Worm (Caenorhabditis elegans) whole organism, mixed stage, embryonic: ENCODE measurements around the gene ZC250.5.

Source experiments
- M03D4.4 ChIP-seq: sonication (generic microtip); optimal IDR thresholded peaks from 2 replicates; lab custom pipeline; 2017; ENCODE audit warnings: mild to moderate bottlenecking, missing genetic modification characterization, missing compliant biosample characterization
- elt-1 ChIP-seq: sonication (generic microtip); optimal IDR thresholded peaks from 2 replicates; lab custom pipeline; 2017; ENCODE audit warnings: missing genetic modification characterization, mild to moderate bottlenecking, missing compliant biosample characterization, antibody characterized with exemption, moderate library complexity, borderline replicate concordance; ENCODE audit not compliant: insufficient read depth
- ham-2 ChIP-seq: fragments of 200-800 bp; sonication (Bioruptor generic); optimal IDR thresholded peaks from 2 replicates; lab custom pipeline; 2018; ENCODE audit warnings: mild to moderate bottlenecking, missing genetic modification characterization, missing compliant biosample characterization
- lin-13 ChIP-seq: fragments of 150-350 bp; optimal IDR thresholded peaks from 2 replicates; lab custom pipeline; 2014; ENCODE audit warnings: missing biosample characterization, missing genetic modification characterization
- lsy-2 ChIP-seq: fragments of 150-350 bp; optimal IDR thresholded peaks from 2 replicates; lab custom pipeline; 2014; ENCODE audit warnings: missing biosample characterization, missing genetic modification characterization
- nhr-237 ChIP-seq: fragments of 150-350 bp; optimal IDR thresholded peaks from 2 replicates; lab custom pipeline; 2014; ENCODE audit warnings: missing biosample characterization, missing genetic modification characterization
- nhr-28 ChIP-seq: fragments of 150-350 bp; optimal IDR thresholded peaks from 2 replicates; lab custom pipeline; 2014; ENCODE audit warnings: missing biosample characterization, missing genetic modification characterization
- sem-2 ChIP-seq: fragments of 200-800 bp; sonication (Bioruptor generic); optimal IDR thresholded peaks from 2 replicates; lab custom pipeline; 2018; ENCODE audit warnings: mild to moderate bottlenecking, missing genetic modification characterization, missing compliant biosample characterization
- sptf-1 ChIP-seq: sonication (generic microtip); optimal IDR thresholded peaks from 2 replicates; lab custom pipeline; 2017; ENCODE audit warnings: mild to moderate bottlenecking, missing genetic modification characterization, moderate library complexity, missing compliant biosample characterization
- unc-62 ChIP-seq: fragments of 150-350 bp; optimal IDR thresholded peaks from 2 replicates; lab custom pipeline; 2014; ENCODE audit warnings: missing biosample characterization, missing genetic modification reagents, missing genetic modification characterization

- TF ChIP-seq nhr-28 (tag; lab: Kevin White, UChicago) (no peak), lsy-2 (tag; lab: Kevin White, UChicago) (no peak), ham-2 (GFP tag; lab: Kevin White, UChicago) (no peak), elt-1 (tag; lab: Kevin White, UChicago) (peak; percentile 9), lin-13 (tag; lab: Kevin White, UChicago) (no peak), M03D4.4 (no peak), sptf-1 (tag; lab: Kevin White, UChicago) (no peak), nhr-237 (no peak), unc-62 (GFP tag; lab: Kevin White, UChicago) (no peak), sem-2 (GFP tag; lab: Kevin White, UChicago) (no peak)
Observed at ce11 chrV:5798132-5798531, 7.4 kb upstream of the ZC250.5 start, which contains the start of gene nstp-3.
